Fruit fly (Drosophila melanogaster) whole organism, prepupa: ENCODE results near the gene tal-AA.

ENCODE experiments used
- CG11902 ChIP-seq: fragments of 200-800 bp; sonication (Bioruptor generic); optimal IDR thresholded peaks from 3 replicates; lab custom pipeline; 2016; ENCODE audit warnings: missing biosample characterization, missing genetic modification characterization
- CG6808 ChIP-seq: fragments of 200-800 bp; sonication (Bioruptor generic); optimal IDR thresholded peaks from 3 replicates; lab custom pipeline; 2017; ENCODE audit warnings: missing biosample characterization, missing genetic modification characterization, mild to moderate bottlenecking, moderate library complexity, missing genetic modification reagents
- CG6854 ChIP-seq: fragments of 200-800 bp; sonication (Bioruptor generic); optimal IDR thresholded peaks from 2 replicates; lab custom pipeline; 2017; ENCODE audit warnings: missing biosample characterization, mild to moderate bottlenecking, missing genetic modification characterization
- CG8119 ChIP-seq: fragments of 200-800 bp; sonication (Bioruptor generic); IDR thresholded peaks from 3 replicates; pipeline ENCODE4 v1.3.6; 2022; ENCODE audit warnings: missing biosample characterization, missing genetic modification characterization
- CG8632 ChIP-seq: fragments of 200-800 bp; sonication (Bioruptor generic); optimal IDR thresholded peaks from 3 replicates; lab custom pipeline; 2016; ENCODE audit warnings: missing biosample characterization, missing genetic modification characterization
- Hr39 ChIP-seq: fragments of 200-800 bp; sonication (Bioruptor generic); optimal IDR thresholded peaks from 2 replicates; lab custom pipeline; 2016; ENCODE audit warnings: missing biosample characterization, missing genetic modification characterization
- Met ChIP-seq: fragments of 200-800 bp; sonication (Bioruptor generic); optimal IDR thresholded peaks from 3 replicates; lab custom pipeline; 2016; ENCODE audit warnings: missing biosample characterization, missing genetic modification characterization
- spab ChIP-seq: fragments of 200-800 bp; sonication (Bioruptor generic); optimal IDR thresholded peaks from 2 replicates; lab custom pipeline; 2017; ENCODE audit warnings: missing biosample characterization, mild to moderate bottlenecking, missing genetic modification characterization, missing genetic modification reagents
- svp ChIP-seq: fragments of 200-800 bp; sonication (Bioruptor generic); peaks from one replicate; lab custom pipeline; 2016; ENCODE audit warnings: missing biosample characterization, missing genetic modification characterization
- topi ChIP-seq: fragments of 200-800 bp; sonication (Bioruptor generic); optimal IDR thresholded peaks from 3 replicates; lab custom pipeline; 2016; ENCODE audit warnings: missing biosample characterization, missing genetic modification characterization

DNA sequence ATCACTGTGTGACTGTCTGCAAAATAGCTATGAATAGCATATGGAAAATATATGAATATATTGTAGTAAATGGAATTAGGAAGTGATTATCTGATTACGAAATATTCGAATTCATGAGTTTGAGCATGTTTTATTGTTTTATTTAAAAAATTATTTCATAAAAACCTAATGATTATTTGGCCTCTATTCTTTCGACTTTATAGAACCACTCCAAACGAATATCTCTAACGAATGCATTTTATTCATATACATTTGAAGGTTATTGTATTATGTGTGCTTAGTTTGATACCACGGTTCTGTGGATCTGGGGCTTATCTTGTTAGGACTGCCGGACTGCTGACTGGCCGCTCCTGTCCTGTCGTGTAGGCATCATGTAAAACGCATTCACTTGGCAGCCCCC is 33.0 kb downstream of the tal-AA start:
- TF ChIP-seq Hr39 (GFP tag; lab: Kevin White, UChicago) (peak; percentile 44), CG11902 (GFP tag; lab: Kevin White, UChicago) (no peak), CG8119 (GFP tag; lab: Robert Waterston, UW) (peak; percentile 75), spab (peak; percentile 36), CG8632 (GFP tag; lab: Kevin White, UChicago) (peak; percentile 51), CG6808 (GFP tag; lab: Kevin White, UChicago) (no peak), Met (peak; percentile 73), CG6854 (no peak), topi (peak; percentile 60), svp (peak; percentile 80)
